Worm (Caenorhabditis elegans) whole organism, L1 larva: Measurements from ENCODE around the gene fntb-1.

Experiments
- efl-1 ChIP-seq, 4 experiments: fragments of 150-350 bp; optimal IDR thresholded peaks in 3 of 4; peaks in 1 of 4; 1 replicate in 1 of 4; 2 replicates in 3 of 4; lab custom pipeline; 2014; ENCODE audit warnings: missing biosample characterization in 2 of 4, missing genetic modification characterization in 2 of 4, missing genetic modification reagents in 2 of 4
- fkh-10 ChIP-seq: sonication (generic microtip); optimal IDR thresholded peaks from 2 replicates; lab custom pipeline; 2017; ENCODE audit warnings: missing biosample characterization, missing genetic modification reagents, missing genetic modification characterization
- nhr-47 ChIP-seq: sonication (generic microtip); optimal IDR thresholded peaks from 2 replicates; lab custom pipeline; 2016; ENCODE audit warnings: mild to moderate bottlenecking, missing genetic modification characterization, moderate library complexity, missing compliant biosample characterization

ce11 chrV:14427069-14427825 lies 20.2 kb upstream of the fntb-1 start:
- TF ChIP-seq nhr-47 (tag; lab: Kevin White, UChicago) (no peak), fkh-10 (GFP tag; lab: Kevin White, UChicago) (no peak), efl-1 (optimal IDR thresholded peaks at IDR 0.05; lab: Kevin White, UChicago) (no peak), efl-1 (GFP tag; optimal IDR thresholded peaks at IDR 0.05 in 1 of 2; lab: Kevin White, UChicago) (no peak)
